Worm (Caenorhabditis elegans) whole organism, mixed stage, embryonic: Measurements from ENCODE around the gene mlt-4.

Experiments used
- M03D4.4 ChIP-seq: sonication (generic microtip); optimal IDR thresholded peaks from 2 replicates; lab custom pipeline; 2017; ENCODE audit warnings: mild to moderate bottlenecking, missing genetic modification characterization, missing compliant biosample characterization
- bed-3 ChIP-seq: fragments of 200-800 bp; sonication (Bioruptor generic); optimal IDR thresholded peaks from 3 replicates; lab custom pipeline; 2018; ENCODE audit warnings: mild to moderate bottlenecking, missing genetic modification characterization, moderate library complexity, missing compliant biosample characterization
- blmp-1 ChIP-seq: fragments of 150-350 bp; optimal IDR thresholded peaks from 2 replicates; lab custom pipeline; 2014; ENCODE audit warnings: missing biosample characterization, missing genetic modification characterization
- ceh-39 ChIP-seq: fragments of 150-350 bp; optimal IDR thresholded peaks from 2 replicates; lab custom pipeline; 2014; ENCODE audit warnings: missing biosample characterization, missing genetic modification characterization
- ceh-43 ChIP-seq: fragments of 200-800 bp; sonication (Bioruptor generic); optimal IDR thresholded peaks from 2 replicates; lab custom pipeline; 2018; ENCODE audit warnings: mild to moderate bottlenecking, missing genetic modification characterization, moderate library complexity, missing compliant biosample characterization
- ceh-83 ChIP-seq: fragments of 200-800 bp; sonication (Bioruptor generic); optimal IDR thresholded peaks from 2 replicates; lab custom pipeline; 2018; ENCODE audit warnings: mild to moderate bottlenecking, missing genetic modification characterization, missing compliant biosample characterization
- ces-1 ChIP-seq: fragments of 150-350 bp; optimal IDR thresholded peaks from 2 replicates; lab custom pipeline; 2014; ENCODE audit warnings: missing biosample characterization, missing genetic modification reagents, missing genetic modification characterization
- cnd-1 ChIP-seq: fragments of 200-800 bp; sonication (Bioruptor generic); optimal IDR thresholded peaks from 2 replicates; lab custom pipeline; 2018; ENCODE audit warnings: mild to moderate bottlenecking, missing genetic modification characterization, missing compliant biosample characterization
- drap-1 ChIP-seq: fragments of 200-800 bp; sonication (Bioruptor generic); optimal IDR thresholded peaks from 3 replicates; lab custom pipeline; 2018; ENCODE audit warnings: mild to moderate bottlenecking, missing genetic modification characterization, missing compliant biosample characterization
- elt-1 ChIP-seq: sonication (generic microtip); optimal IDR thresholded peaks from 2 replicates; lab custom pipeline; 2017; ENCODE audit warnings: missing genetic modification characterization, mild to moderate bottlenecking, missing compliant biosample characterization, antibody characterized with exemption, moderate library complexity, borderline replicate concordance; ENCODE audit not compliant: insufficient read depth
- elt-3 ChIP-seq: fragments of 150-350 bp; optimal IDR thresholded peaks from 2 replicates; lab custom pipeline; 2014; ENCODE audit warnings: missing biosample characterization, missing genetic modification characterization
- flh-1 ChIP-seq: fragments of 200-800 bp; sonication (Bioruptor generic); optimal IDR thresholded peaks from 2 replicates; lab custom pipeline; 2018; ENCODE audit warnings: mild to moderate bottlenecking, missing genetic modification characterization, moderate library complexity, missing compliant biosample characterization
- ham-2 ChIP-seq: fragments of 200-800 bp; sonication (Bioruptor generic); optimal IDR thresholded peaks from 2 replicates; lab custom pipeline; 2018; ENCODE audit warnings: mild to moderate bottlenecking, missing genetic modification characterization, missing compliant biosample characterization
- hlh-1 ChIP-seq: fragments of 150-350 bp; optimal IDR thresholded peaks from 2 replicates; lab custom pipeline; 2014; ENCODE audit warnings: missing biosample characterization, missing genetic modification reagents, missing genetic modification characterization
- lin-13 ChIP-seq: fragments of 150-350 bp; optimal IDR thresholded peaks from 2 replicates; lab custom pipeline; 2014; ENCODE audit warnings: missing biosample characterization, missing genetic modification characterization
- lin-32 ChIP-seq: fragments of 200-800 bp; sonication (Bioruptor generic); optimal IDR thresholded peaks from 2 replicates; lab custom pipeline; 2018; ENCODE audit warnings: mild to moderate bottlenecking, missing genetic modification characterization, missing compliant biosample characterization
- lsy-2 ChIP-seq: fragments of 150-350 bp; optimal IDR thresholded peaks from 2 replicates; lab custom pipeline; 2014; ENCODE audit warnings: missing biosample characterization, missing genetic modification characterization
- mab-5 ChIP-seq: fragments of 150-350 bp; optimal IDR thresholded peaks from 2 replicates; lab custom pipeline; 2014; ENCODE audit warnings: missing biosample characterization, missing genetic modification characterization
- mep-1 ChIP-seq: fragments of 150-350 bp; optimal IDR thresholded peaks from 2 replicates; lab custom pipeline; 2017; ENCODE audit warnings: missing biosample characterization, missing genetic modification reagents, missing genetic modification characterization, inconsistent platforms
- mls-2 ChIP-seq: sonication (generic microtip); optimal IDR thresholded peaks from 2 replicates; lab custom pipeline; 2016; ENCODE audit warnings: mild to moderate bottlenecking, missing genetic modification characterization, moderate library complexity, missing compliant biosample characterization
- nhr-12 ChIP-seq: fragments of 150-350 bp; optimal IDR thresholded peaks from 2 replicates; lab custom pipeline; 2014; ENCODE audit warnings: missing biosample characterization, missing genetic modification characterization
- nhr-2 ChIP-seq: fragments of 150-350 bp; optimal IDR thresholded peaks from 2 replicates; lab custom pipeline; 2014; ENCODE audit warnings: missing biosample characterization, missing genetic modification characterization
- nhr-237 ChIP-seq: fragments of 150-350 bp; optimal IDR thresholded peaks from 2 replicates; lab custom pipeline; 2014; ENCODE audit warnings: missing biosample characterization, missing genetic modification characterization
- nhr-28 ChIP-seq: fragments of 150-350 bp; optimal IDR thresholded peaks from 2 replicates; lab custom pipeline; 2014; ENCODE audit warnings: missing biosample characterization, missing genetic modification characterization
- nhr-76 ChIP-seq: sonication (generic microtip); optimal IDR thresholded peaks from 2 replicates; lab custom pipeline; 2017; ENCODE audit warnings: missing biosample characterization, missing genetic modification characterization
- pha-4 ChIP-seq: fragments of 150-350 bp; optimal IDR thresholded peaks from 2 replicates; lab custom pipeline; 2018; ENCODE audit warnings: missing biosample characterization, missing genetic modification reagents, missing genetic modification characterization
- snpc-4 ChIP-seq: fragments of 150-350 bp; optimal IDR thresholded peaks from 2 replicates; lab custom pipeline; 2014; ENCODE audit warnings: missing biosample characterization, missing genetic modification characterization
- sptf-1 ChIP-seq: sonication (generic microtip); optimal IDR thresholded peaks from 2 replicates; lab custom pipeline; 2017; ENCODE audit warnings: mild to moderate bottlenecking, missing genetic modification characterization, moderate library complexity, missing compliant biosample characterization
- tbx-8 ChIP-seq: fragments of 200-800 bp; sonication (Bioruptor generic); optimal IDR thresholded peaks from 2 replicates; lab custom pipeline; 2018; ENCODE audit warnings: mild to moderate bottlenecking, missing genetic modification characterization, moderate library complexity, missing compliant biosample characterization
- unc-120 ChIP-seq: sonication (generic microtip); optimal IDR thresholded peaks from 2 replicates; lab custom pipeline; 2017; ENCODE audit warnings: missing genetic modification characterization, missing compliant biosample characterization; ENCODE audit not compliant: poor library complexity, severe bottlenecking
- unc-39 ChIP-seq: fragments of 150-350 bp; optimal IDR thresholded peaks from 2 replicates; lab custom pipeline; 2014; ENCODE audit warnings: missing biosample characterization, missing genetic modification characterization
- unc-62 ChIP-seq: fragments of 150-350 bp; optimal IDR thresholded peaks from 2 replicates; lab custom pipeline; 2014; ENCODE audit warnings: missing biosample characterization, missing genetic modification reagents, missing genetic modification characterization
- zip-8 ChIP-seq: fragments of 150-350 bp; optimal IDR thresholded peaks from 2 replicates; lab custom pipeline; 2014; ENCODE audit warnings: missing biosample characterization, missing genetic modification characterization
- ztf-11 ChIP-seq: fragments of 150-350 bp; optimal IDR thresholded peaks from 2 replicates; lab custom pipeline; 2014; ENCODE audit warnings: missing biosample characterization, missing genetic modification characterization

The mlt-4 gene

DNA sequence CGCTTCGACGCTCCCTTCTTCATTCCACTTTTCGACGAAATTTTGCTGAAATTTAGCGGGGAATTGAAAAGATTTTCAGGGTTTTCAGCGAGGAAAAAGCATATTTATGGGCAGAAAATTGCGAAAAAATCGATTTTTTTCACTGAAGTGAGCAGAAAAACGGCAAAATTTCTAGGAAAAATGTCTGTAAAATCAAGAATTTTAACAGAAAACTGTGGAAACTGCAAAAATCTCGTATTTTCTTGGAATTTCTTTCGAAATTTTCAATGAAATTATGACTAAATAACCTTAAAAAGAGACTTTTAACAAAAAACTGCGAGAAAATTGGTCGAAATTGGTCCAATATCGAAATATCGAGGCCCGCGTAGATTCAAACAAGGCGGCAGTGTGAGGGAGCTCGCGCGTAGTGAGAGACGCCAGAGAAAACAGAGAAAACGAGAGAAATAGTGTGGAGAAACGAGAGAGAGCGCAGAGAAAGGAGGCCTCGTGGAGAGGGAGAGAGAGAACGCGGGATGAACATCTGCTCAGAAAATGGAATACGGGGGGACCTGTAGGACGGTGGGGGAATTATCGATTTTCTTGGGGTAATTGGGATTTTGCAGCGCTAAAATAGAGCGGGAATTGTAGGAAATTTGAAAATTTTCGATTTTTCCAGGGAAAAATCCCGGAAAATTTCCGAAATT, 39.6 kb downstream of the mlt-4 start, which contains the start of gene swsn-1:
TSS of gene swsn-1 (minus strand) at position 51 of the 683 bp plus-strand sequence.
- TF ChIP-seq flh-1 (GFP tag; lab: Kevin White, UChicago) (no peak), ztf-11 (tag; lab: Kevin White, UChicago) (no peak), nhr-237 (tag; lab: Kevin White, UChicago) (no peak), unc-62 (GFP tag; lab: Kevin White, UChicago) (no peak), nhr-28 (no peak), mls-2 (tag; lab: Kevin White, UChicago) (no peak), ces-1 (GFP tag; lab: Kevin White, UChicago) (peak; percentile 56), hlh-1 (tag; lab: Kevin White, UChicago) (peak; percentile 20), pha-4 (tag; lab: Kevin White, UChicago) (no peak), cnd-1 (peak; percentile 70), sptf-1 (tag; lab: Kevin White, UChicago) (no peak), ceh-43 (GFP tag; lab: Kevin White, UChicago) (no peak), tbx-8 (no peak), elt-1 (tag; lab: Kevin White, UChicago) (no peak), zip-8 (no peak), ceh-83 (GFP tag; lab: Kevin White, UChicago) (no peak), lsy-2 (peak; percentile 4), snpc-4 (tag; lab: Kevin White, UChicago) (no peak), unc-120 (no peak), mab-5 (tag; lab: Kevin White, UChicago) (no peak), ham-2 (no peak), mep-1 (tag; lab: Kevin White, UChicago) (peak; percentile 38), drap-1 (GFP tag; lab: Kevin White, UChicago) (no peak), unc-39 (tag; lab: Kevin White, UChicago) (no peak), blmp-1 (no peak), ceh-39 (tag; lab: Kevin White, UChicago) (peak; percentile 85), bed-3 (GFP tag; lab: Kevin White, UChicago) (no peak), lin-32 (GFP tag; lab: Kevin White, UChicago) (peak; percentile 65), nhr-76 (tag; lab: Kevin White, UChicago) (no peak), elt-3 (tag; lab: Kevin White, UChicago) (no peak), lin-13 (tag; lab: Kevin White, UChicago) (no peak)

- TF ChIP-seq snpc-4 (tag; lab: Kevin White, UChicago) (no peak), blmp-1 (no peak), drap-1 (GFP tag; lab: Kevin White, UChicago) (peak; percentile 2), sptf-1 (tag; lab: Kevin White, UChicago) (peak; percentile 31), flh-1 (GFP tag; lab: Kevin White, UChicago) (peak; percentile 12), lsy-2 (no peak), ceh-43 (GFP tag; lab: Kevin White, UChicago) (no peak), cnd-1 (peak; percentile 31), ceh-83 (GFP tag; lab: Kevin White, UChicago) (peak; percentile 40)
- TF ChIP-seq, all 35 proteins: peak for 5
Measured at ce11 chrV:20241243-20241862, 47.9 kb downstream of the mlt-4 start.

DNA sequence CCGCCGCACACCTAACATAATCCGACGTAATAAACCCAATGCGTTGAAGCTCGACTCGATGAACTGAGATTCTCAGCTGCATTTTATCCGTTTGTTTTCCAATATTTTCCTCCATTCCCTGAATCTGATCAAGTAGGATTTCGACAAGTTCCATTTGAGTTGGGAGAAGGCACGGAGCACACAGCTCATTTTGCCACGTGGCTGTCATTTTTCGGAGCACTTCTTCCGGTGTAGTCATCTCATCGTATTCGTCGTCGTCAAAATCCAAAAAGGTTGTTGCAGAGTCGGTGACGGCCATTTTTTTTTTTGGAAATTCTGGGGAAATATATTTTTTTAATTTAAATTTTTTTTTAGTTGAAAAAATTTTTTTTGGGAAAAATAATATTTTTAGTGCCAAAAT, 51.8 kb downstream of the mlt-4 start, which contains the start of gene sld-5:
TSS of gene sld-5 (minus strand) at position 317 of the 400 bp plus-strand sequence.
- TF ChIP-seq nhr-76 (tag; lab: Kevin White, UChicago) (no peak), mls-2 (tag; lab: Kevin White, UChicago) (no peak), unc-62 (GFP tag; lab: Kevin White, UChicago) (no peak), M03D4.4 (tag; lab: Kevin White, UChicago) (no peak), mep-1 (tag; lab: Kevin White, UChicago) (no peak), unc-120 (no peak), hlh-1 (tag; lab: Kevin White, UChicago) (no peak), nhr-2 (no peak), drap-1 (GFP tag; lab: Kevin White, UChicago) (no peak), mab-5 (tag; lab: Kevin White, UChicago) (no peak), sptf-1 (tag; lab: Kevin White, UChicago) (no peak), nhr-12 (tag; lab: Kevin White, UChicago) (no peak), nhr-28 (no peak), elt-1 (tag; lab: Kevin White, UChicago) (no peak), pha-4 (tag; lab: Kevin White, UChicago) (no peak), ceh-83 (GFP tag; lab: Kevin White, UChicago) (no peak), snpc-4 (tag; lab: Kevin White, UChicago) (no peak)
- TF ChIP-seq, all 35 proteins: peak for 0
